Worm (Caenorhabditis elegans) whole organism, young adult: ENCODE measurements around the gene ncr-1.

Source experiments
- F57A8.1 ChIP-seq: fragments of 200-800 bp; sonication (Bioruptor generic); optimal IDR thresholded peaks from 2 replicates; lab custom pipeline; 2018; ENCODE audit warnings: mild to moderate bottlenecking, missing genetic modification characterization, moderate library complexity, missing compliant biosample characterization
- F57C9.4 ChIP-seq: sonication (generic microtip); optimal IDR thresholded peaks from 2 replicates; lab custom pipeline; 2017; ENCODE audit warnings: mild to moderate bottlenecking, missing genetic modification characterization, missing compliant biosample characterization
- ama-1 ChIP-seq, 3 experiments: fragments of 150-350 bp in 1 of 3; sonication (generic microtip) in 2 of 3; optimal IDR thresholded peaks; 2 replicates each; lab custom pipeline; 2014 to 2018; ENCODE audit warnings: missing biosample characterization in 2 of 3, missing genetic modification characterization in 2 of 3, missing genetic modification reagents in 2 of 3
- hmg-1.2 ChIP-seq: fragments of 200-800 bp; sonication (Bioruptor generic); IDR thresholded peaks from 2 replicates; pipeline ENCODE4 v1.3.6; 2022; ENCODE audit warnings: missing genetic modification reagents, missing genetic modification characterization, missing compliant biosample characterization
- madf-3 ChIP-seq: fragments of 200-800 bp; sonication (Bioruptor generic); IDR thresholded peaks from 2 replicates; pipeline ENCODE4 v1.3.6; 2022; ENCODE audit warnings: missing genetic modification reagents, missing genetic modification characterization, missing compliant biosample characterization
- snpc-4 ChIP-seq, 5 experiments: fragments of 150-350 bp in 1 of 5; sonication (generic microtip) in 4 of 5; optimal IDR thresholded peaks; 2 replicates each; lab custom pipeline; 2014 to 2018; ENCODE audit warnings: missing genetic modification characterization in 5 of 5, missing biosample characterization in 3 of 5, antibody characterized with exemption in 2 of 5, mild to moderate bottlenecking in 2 of 5, missing compliant biosample characterization in 2 of 5, missing genotype in 2 of 5, moderate library complexity in 2 of 5, missing genetic modification reagents in 1 of 5
- tbx-9 ChIP-seq: sonication (generic microtip); optimal IDR thresholded peaks from 2 replicates; lab custom pipeline; 2016; ENCODE audit warnings: borderline replicate concordance, missing genetic modification characterization, inconsistent platforms, missing compliant biosample characterization
- unc-130 ChIP-seq: sonication (generic microtip); optimal IDR thresholded peaks from 2 replicates; lab custom pipeline; 2016; ENCODE audit warnings: missing genetic modification reagents, missing genetic modification characterization, missing compliant biosample characterization
- xnd-1 ChIP-seq: sonication (generic microtip); optimal IDR thresholded peaks from 2 replicates; lab custom pipeline; 2016; ENCODE audit warnings: missing genotype, missing genetic modification reagents, missing genetic modification characterization, missing compliant biosample characterization

ce11 chrX:4500499-4500898 is 11.8 kb upstream of the ncr-1 start:
- TF ChIP-seq snpc-4 (GFP tag; optimal IDR thresholded peaks at IDR 0.05; lab: Kevin White, UChicago): no peak
- TF ChIP-seq snpc-4 (tag; optimal IDR thresholded peaks at IDR 0.05; lab: Kevin White, UChicago): no peak
- TF ChIP-seq ama-1 (optimal IDR thresholded peaks at IDR 0.05; lab: Kevin White, UChicago): no peak
- TF ChIP-seq ama-1 (GFP tag; optimal IDR thresholded peaks at IDR 0.05; lab: Kevin White, UChicago): no peak
- no peak for TF ChIP-seq F57A8.1 (GFP tag; lab: Kevin White, UChicago)
- no peak for TF ChIP-seq madf-3
- no peak for TF ChIP-seq hmg-1.2 (GFP tag; lab: Robert Waterston, UW)
- TF ChIP-seq unc-130 (GFP tag; lab: Kevin White, UChicago): no peak
- no peak for TF ChIP-seq tbx-9
- TF ChIP-seq F57C9.4 (tag; lab: Kevin White, UChicago): no peak
- no peak for TF ChIP-seq xnd-1 (tag; lab: Kevin White, UChicago)
